Worm (Caenorhabditis elegans): Measurements from ENCODE around the gene cid-1.

The cid-1 gene

DNA sequence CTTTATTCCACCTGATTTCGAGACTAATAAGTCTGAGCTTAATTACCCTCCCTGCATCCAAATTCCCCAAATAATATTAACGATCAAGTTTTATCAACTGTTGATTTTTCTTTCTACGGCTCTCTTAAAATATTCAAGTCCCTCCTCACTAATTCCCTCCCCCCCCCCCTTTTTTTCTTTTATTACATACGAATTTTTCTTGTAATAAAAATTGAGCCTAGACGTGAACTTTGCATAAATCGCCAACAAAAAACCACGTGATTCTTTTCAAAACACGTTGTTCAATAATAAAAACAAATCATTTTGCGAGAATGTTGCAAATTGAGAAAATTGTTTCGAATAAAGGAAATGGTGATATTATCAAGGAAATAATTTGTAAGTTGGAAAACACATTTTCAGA, 14.7 kb downstream of the cid-1 start, which contains the start of gene K10D2.8:
Gene K10D2.8 (plus strand): TSS at position 301 of the 400 bp plus-strand sequence.
- no peak for TF ChIP-seq nhr-76 (tag; optimal IDR thresholded peaks at IDR 0.05)

DNA sequence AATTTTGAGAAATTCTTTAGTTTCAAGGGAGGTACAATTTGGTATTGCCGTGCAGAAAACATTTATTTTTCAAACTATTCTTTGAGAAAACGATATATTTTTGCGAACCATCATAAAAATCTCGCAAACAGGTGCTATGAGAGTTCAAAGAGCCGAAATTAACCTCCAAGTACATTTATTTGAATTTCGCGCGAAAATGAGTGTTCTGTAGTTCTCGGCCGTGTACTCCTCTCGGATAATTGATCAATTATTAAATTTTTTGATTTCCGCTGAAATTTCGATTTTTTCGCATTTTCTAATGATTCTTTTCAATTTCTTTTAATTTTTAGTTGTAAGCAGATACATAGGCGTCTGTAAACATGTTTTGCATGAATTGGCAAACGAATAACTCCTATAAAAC, 16.5 kb downstream of the cid-1 start:
- TF ChIP-seq ZK337.2 (GFP tag; IDR thresholded peaks at IDR 0.05) (peak; percentile 58; the same call in 1 of the 2 replicates), Y5F2A.4 (GFP tag; optimal IDR thresholded peaks at IDR 0.05) (no peak), arid-1 (GFP tag; conservative IDR thresholded peaks at IDR 0.05) (0 out of 2 replicates have a peak, but pooled peaks have one; percentile 29), dpl-1 (GFP tag; optimal IDR thresholded peaks at IDR 0.05) (peak; percentile 88), skn-1 (tag; optimal IDR thresholded peaks at IDR 0.05) (no peak), fkh-10 (GFP tag; optimal IDR thresholded peaks at IDR 0.05) (no peak), lin-38 (GFP tag; IDR thresholded peaks at IDR 0.05) (peak; percentile 44), dmd-6 (GFP tag; IDR thresholded peaks at IDR 0.05) (peak; percentile 33; the same call in 1 of the 2 replicates), dmd-8 (GFP tag; IDR thresholded peaks at IDR 0.05) (no peak), jun-1 (tag; optimal IDR thresholded peaks at IDR 0.05) (no peak), aha-1 (tag) (no peak), rbr-2 (tag; optimal IDR thresholded peaks at IDR 0.05) (no peak), F49E8.2 (tag; optimal IDR thresholded peaks at IDR 0.05; ENCODE audit: borderline replicate concordance) (peak; percentile 16), zip-11 (GFP tag; IDR thresholded peaks at IDR 0.05) (no peak), mes-2 (tag; optimal IDR thresholded peaks at IDR 0.05; ENCODE audit: poor library complexity, severe bottlenecking) (peak; percentile 88), mdt-29 (GFP tag; IDR thresholded peaks at IDR 0.05) (no peak), lsy-2 (tag; optimal IDR thresholded peaks at IDR 0.05) (peak in 1 of 2 experiments; percentile 27), hif-1 (tag; optimal IDR thresholded peaks at IDR 0.05) (peak in 1 of 2 experiments; percentile 27)

DNA sequence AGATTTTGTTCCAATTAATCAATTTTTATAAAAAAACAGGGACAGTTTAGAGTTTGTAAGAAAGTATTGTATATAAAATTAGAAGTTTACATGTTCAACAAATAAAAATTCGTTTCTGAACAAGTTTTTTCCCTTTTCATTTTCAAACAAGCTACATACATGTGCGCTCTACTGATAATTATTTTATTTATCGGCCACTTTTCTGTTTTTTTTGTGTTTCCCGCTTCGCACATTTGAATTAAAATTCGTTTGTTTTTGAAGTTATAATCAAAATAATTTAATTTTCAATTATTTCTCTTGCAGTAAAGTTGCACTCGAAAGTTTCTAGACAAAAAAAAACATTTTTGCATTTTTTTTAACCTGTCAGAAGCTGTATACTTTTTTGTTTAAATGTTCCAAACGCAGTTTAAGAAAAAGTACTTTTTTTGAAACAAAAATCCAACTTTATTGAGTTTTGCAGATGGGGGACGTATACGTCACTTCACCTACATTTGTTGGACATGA, 17.0 kb downstream of the cid-1 start, which contains the start of gene hira-1:
Gene hira-1 (plus strand): TSS at position 454 of the 504 bp plus-strand sequence.
- TF ChIP-seq mep-1 (tag; optimal IDR thresholded peaks at IDR 0.05) (peak; percentile 28), ces-1 (GFP tag; optimal IDR thresholded peaks at IDR 0.05) (peak; percentile 6), ceh-62 (tag; optimal IDR thresholded peaks at IDR 0.05) (no peak), dpl-1 (GFP tag; optimal IDR thresholded peaks at IDR 0.05) (peak; percentile 77), lin-38 (GFP tag; IDR thresholded peaks at IDR 0.05) (peak; percentile 75), dve-1 (tag; optimal IDR thresholded peaks at IDR 0.05; ENCODE audit: insufficient read depth) (peak; percentile 33), mes-2 (tag; optimal IDR thresholded peaks at IDR 0.05; ENCODE audit: poor library complexity, severe bottlenecking) (peak; percentile 63), hlh-30 (tag; optimal IDR thresholded peaks at IDR 0.05; ENCODE audit: insufficient read depth) (peak; percentile 39), spr-3 (GFP tag; optimal IDR thresholded peaks at IDR 0.05) (no peak), lsy-2 (tag; optimal IDR thresholded peaks at IDR 0.05) (peak in 1 of 2 experiments; percentile 65), nhr-102 (tag; optimal IDR thresholded peaks at IDR 0.05) (no peak), ztf-7 (tag; optimal IDR thresholded peaks at IDR 0.05) (peak; percentile 9), egl-27 (tag; optimal IDR thresholded peaks at IDR 0.05) (no peak)

- TF ChIP-seq hlh-30 (tag; optimal IDR thresholded peaks at IDR 0.05; ENCODE audit: insufficient read depth) (peak; percentile 39), rbr-2 (tag; optimal IDR thresholded peaks at IDR 0.05) (no peak), nhr-48 (tag; optimal IDR thresholded peaks at IDR 0.05) (no peak)
Observed at ce11 chrIII:5193266-5193665, 19.5 kb downstream of the cid-1 start.

DNA sequence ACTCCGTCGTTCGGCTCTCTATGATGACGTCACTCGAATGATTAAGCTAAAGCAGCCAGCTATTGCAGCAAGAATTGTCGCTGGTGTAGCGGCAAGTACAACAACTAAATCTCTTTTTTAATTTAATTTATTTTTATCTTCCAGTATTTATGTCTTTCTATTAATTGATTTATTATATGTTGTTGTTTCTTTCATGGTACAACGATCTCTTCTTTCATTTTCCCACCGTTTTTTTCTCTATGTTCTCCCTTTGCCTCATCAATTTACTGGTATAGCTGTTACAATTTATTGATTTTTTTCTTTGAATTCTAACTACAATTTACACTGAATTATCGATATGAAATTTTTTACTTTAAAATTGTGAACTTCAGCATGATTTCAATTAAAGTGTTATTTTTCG, 22.0 kb downstream of the cid-1 start, which contains the start of gene moc-6:
Gene moc-6 (plus strand): TSS at position 301 of the 400 bp plus-strand sequence.
- TF ChIP-seq lin-15B (tag; optimal IDR thresholded peaks at IDR 0.05) (no peak), mdt-29 (GFP tag; IDR thresholded peaks at IDR 0.05) (no peak), spr-1 (tag; optimal IDR thresholded peaks at IDR 0.05) (no peak), saeg-2 (GFP tag; IDR thresholded peaks at IDR 0.05) (no peak), daf-12 (tag; optimal IDR thresholded peaks at IDR 0.05) (no peak), F37D6.2 (tag; optimal IDR thresholded peaks at IDR 0.05) (no peak), nhr-28 (tag; optimal IDR thresholded peaks at IDR 0.05) (no peak), ztf-7 (tag; optimal IDR thresholded peaks at IDR 0.05) (no peak)
